Fruit fly (Drosophila melanogaster) whole organism, embryonic: ENCODE data around the gene TwdlW.

Experiments
- Ada2b ChIP-seq: fragments of 200-800 bp; sonication (Bioruptor generic); IDR thresholded peaks from 2 replicates; pipeline ENCODE4 v1.3.6; 2022; ENCODE audit warnings: missing biosample characterization, missing genetic modification characterization
- Aef1 ChIP-seq: fragments of 200-800 bp; sonication (Bioruptor generic); IDR thresholded peaks from 3 replicates; pipeline ENCODE4 v1.3.6; 2022; ENCODE audit warnings: missing biosample characterization, missing genetic modification characterization
- CG10267 ChIP-seq: fragments of 200-800 bp; sonication (Bioruptor generic); optimal IDR thresholded peaks from 2 replicates; lab custom pipeline; 2018; ENCODE audit warnings: missing biosample characterization, mild to moderate bottlenecking, missing genetic modification characterization, moderate library complexity
- CG10543 ChIP-seq: fragments of 200-800 bp; sonication (Bioruptor generic); optimal IDR thresholded peaks from 3 replicates; lab custom pipeline; 2017; ENCODE audit warnings: missing biosample characterization, mild to moderate bottlenecking, missing genetic modification characterization, moderate library complexity
- CG10565 ChIP-seq: fragments of 200-800 bp; sonication (Bioruptor generic); optimal IDR thresholded peaks from 3 replicates; lab custom pipeline; 2016; ENCODE audit warnings: missing biosample characterization, mild to moderate bottlenecking, missing genetic modification characterization
- CG11247 ChIP-seq: fragments of 200-800 bp; sonication (Bioruptor generic); IDR thresholded peaks from 2 replicates; pipeline ENCODE4 v1.3.6; 2022; ENCODE audit warnings: missing biosample characterization, missing genetic modification characterization
- CG13775 ChIP-seq: fragments of 200-800 bp; sonication (Bioruptor generic); optimal IDR thresholded peaks from 3 replicates; lab custom pipeline; 2017; ENCODE audit warnings: missing biosample characterization, mild to moderate bottlenecking, missing genetic modification characterization
- CG14667 ChIP-seq: fragments of 200-800 bp; sonication (Bioruptor generic); IDR thresholded peaks from 2 replicates; pipeline ENCODE4 v1.3.6; 2022; ENCODE audit warnings: missing biosample characterization, missing genetic modification characterization
- CG14965 ChIP-seq: fragments of 200-800 bp; sonication (Bioruptor generic); optimal IDR thresholded peaks from 2 replicates; lab custom pipeline; 2016; ENCODE audit warnings: missing biosample characterization, missing genetic modification characterization, borderline replicate concordance
- CG15073 ChIP-seq: fragments of 200-800 bp; sonication (Bioruptor generic); optimal IDR thresholded peaks from 2 replicates; lab custom pipeline; 2016; ENCODE audit warnings: missing biosample characterization, missing genetic modification characterization
- CG1602 ChIP-seq: fragments of 200-800 bp; sonication (Bioruptor generic); optimal IDR thresholded peaks from 3 replicates; lab custom pipeline; 2016; ENCODE audit warnings: missing biosample characterization, missing genetic modification characterization
- CG17385 ChIP-seq: fragments of 200-800 bp; sonication (Bioruptor generic); optimal IDR thresholded peaks from 3 replicates; lab custom pipeline; 2018; ENCODE audit warnings: missing biosample characterization, mild to moderate bottlenecking, missing genetic modification characterization
- CG18599 ChIP-seq: fragments of 200-800 bp; sonication (Bioruptor generic); optimal IDR thresholded peaks from 3 replicates; lab custom pipeline; 2017; ENCODE audit warnings: missing biosample characterization, missing genetic modification characterization, mild to moderate bottlenecking, moderate library complexity, missing genetic modification reagents
- CG30020 ChIP-seq: fragments of 200-800 bp; optimal IDR thresholded peaks from 2 replicates; lab custom pipeline; 2019; ENCODE audit warnings: missing biosample characterization, mild to moderate bottlenecking, missing genetic modification characterization, moderate library complexity
- CG34422 ChIP-seq: fragments of 200-800 bp; sonication (Bioruptor generic); IDR thresholded peaks from 3 replicates; pipeline ENCODE4 v1.3.6; 2022; ENCODE audit warnings: missing biosample characterization, missing genetic modification characterization
- CG3726 ChIP-seq: fragments of 200-800 bp; sonication (Bioruptor generic); IDR thresholded peaks from 3 replicates; pipeline ENCODE4, ENCODE4 v1.3.6; 2022; ENCODE audit warnings: missing biosample characterization, missing genetic modification characterization
- CG9609 ChIP-seq: fragments of 200-800 bp; sonication (Bioruptor generic); optimal IDR thresholded peaks from 3 replicates; lab custom pipeline; 2016; ENCODE audit warnings: missing biosample characterization, missing genetic modification characterization
- CG9932 ChIP-seq: fragments of 200-800 bp; sonication (Bioruptor generic); IDR thresholded peaks from 2 replicates; pipeline ENCODE4 v1.3.6; 2022; ENCODE audit warnings: missing biosample characterization, missing genetic modification characterization
- D19A ChIP-seq: fragments of 200-800 bp; optimal IDR thresholded peaks from 3 replicates; lab custom pipeline; 2019; ENCODE audit warnings: missing biosample characterization, mild to moderate bottlenecking, missing genetic modification characterization, moderate library complexity
- Ets97D ChIP-seq: fragments of 200-800 bp; sonication (Bioruptor generic); optimal IDR thresholded peaks from 3 replicates; lab custom pipeline; 2016; ENCODE audit warnings: missing biosample characterization, missing genetic modification characterization
- MBD-R2 ChIP-seq: fragments of 200-800 bp; sonication (Bioruptor generic); IDR thresholded peaks from 2 replicates; pipeline ENCODE4 v1.3.6; 2022; ENCODE audit warnings: missing biosample characterization, missing genetic modification characterization
- Med ChIP-seq: fragments of 200-800 bp; sonication (Bioruptor generic); peaks from one replicate; lab custom pipeline; 2016; ENCODE audit warnings: missing biosample characterization, missing genetic modification characterization, mild to moderate bottlenecking, inconsistent platforms, moderate library complexity
- NFAT ChIP-seq: fragments of 200-800 bp; sonication (Bioruptor generic); IDR thresholded peaks from 2 replicates; pipeline ENCODE4 v1.3.6; 2022; ENCODE audit warnings: missing biosample characterization, missing genetic modification characterization
- Oli ChIP-seq: fragments of 200-800 bp; sonication (Bioruptor generic); optimal IDR thresholded peaks from 2 replicates; lab custom pipeline; 2018; ENCODE audit warnings: missing biosample characterization, mild to moderate bottlenecking, missing genetic modification characterization, moderate library complexity
- Sin3A ChIP-seq: fragments of >200 bp; optimal IDR thresholded peaks from 2 replicates; lab custom pipeline; 2018
- Sry-β ChIP-seq: fragments of 200-800 bp; sonication (Bioruptor generic); optimal IDR thresholded peaks from 2 replicates; lab custom pipeline; 2018; ENCODE audit warnings: missing biosample characterization, mild to moderate bottlenecking, missing genetic modification characterization, moderate library complexity
- Trl ChIP-seq, 3 experiments: fragments of >200 bp in 2 of 3; fragments of 200-800 bp in 1 of 3; sonication (Bioruptor generic) in 1 of 3; optimal IDR thresholded peaks; 2 replicates in 1 of 3; 3 replicates in 2 of 3; lab custom pipeline; 2016 to 2017; ENCODE audit warnings: missing biosample characterization in 1 of 3, missing genetic modification characterization in 1 of 3
- bowl ChIP-seq: fragments of 200-800 bp; sonication (Bioruptor generic); IDR thresholded peaks from 2 replicates; pipeline ENCODE4 v1.3.6; 2022; ENCODE audit warnings: missing biosample characterization, missing genetic modification characterization
- corto ChIP-seq: fragments of 200-800 bp; sonication (Bioruptor generic); optimal IDR thresholded peaks from 2 replicates; lab custom pipeline; 2016; ENCODE audit warnings: missing biosample characterization, mild to moderate bottlenecking, missing genetic modification characterization, moderate library complexity
- dpn ChIP-seq, 2 experiments: fragments of 200-800 bp; sonication (Bioruptor generic); optimal IDR thresholded peaks; 3 replicates each; lab custom pipeline; 2016; ENCODE audit warnings: missing biosample characterization in 2 of 2, missing genetic modification characterization in 2 of 2
- esg ChIP-seq: fragments of 200-800 bp; sonication (Bioruptor generic); conservative IDR thresholded peaks from 2 replicates; pipeline ENCODE4 v1.3.6; 2022; ENCODE audit warnings: missing biosample characterization, missing genetic modification characterization
- ham ChIP-seq: fragments of 200-800 bp; sonication (Bioruptor generic); IDR thresholded peaks from 2 replicates; pipeline ENCODE4 v1.3.6; 2022; ENCODE audit warnings: missing biosample characterization, missing genetic modification characterization
- kah ChIP-seq: fragments of 200-800 bp; sonication (Bioruptor generic); optimal IDR thresholded peaks from 2 replicates; lab custom pipeline; 2018; ENCODE audit warnings: missing biosample characterization, mild to moderate bottlenecking, missing genetic modification characterization
- knrl ChIP-seq: fragments of 200-800 bp; sonication (Bioruptor generic); IDR thresholded peaks from 3 replicates; pipeline ENCODE4 v1.3.6; 2022; ENCODE audit warnings: missing biosample characterization, missing genetic modification characterization; ENCODE audit not compliant: partially characterized antibody
- lab ChIP-seq: fragments of 200-800 bp; sonication (Bioruptor generic); optimal IDR thresholded peaks from 3 replicates; lab custom pipeline; 2017; ENCODE audit warnings: missing biosample characterization, missing genetic modification characterization, mild to moderate bottlenecking, moderate library complexity, missing genetic modification reagents
- mld ChIP-seq: fragments of 200-800 bp; sonication (Bioruptor generic); IDR thresholded peaks from 3 replicates; pipeline ENCODE4 v1.3.6; 2022; ENCODE audit warnings: missing biosample characterization, missing genetic modification characterization; ENCODE audit not compliant: partially characterized antibody
- nmo ChIP-seq: fragments of 200-800 bp; sonication (Bioruptor generic); optimal IDR thresholded peaks from 2 replicates; lab custom pipeline; 2018; ENCODE audit warnings: missing biosample characterization, mild to moderate bottlenecking, missing genetic modification characterization, moderate library complexity
- nom ChIP-seq: fragments of 200-800 bp; sonication (Bioruptor generic); optimal IDR thresholded peaks from 2 replicates; lab custom pipeline; 2017; ENCODE audit warnings: missing biosample characterization, missing genetic modification characterization, mild to moderate bottlenecking, moderate library complexity, missing genetic modification reagents
- oc ChIP-seq: fragments of 200-800 bp; sonication (Bioruptor generic); optimal IDR thresholded peaks from 2 replicates; lab custom pipeline; 2018; ENCODE audit warnings: missing biosample characterization, mild to moderate bottlenecking, missing genetic modification characterization, moderate library complexity
- pan ChIP-seq, 4 experiments: fragments of >200 bp in 3 of 4; fragments of 200-800 bp in 1 of 4; sonication (Bioruptor generic) in 1 of 4; optimal IDR thresholded peaks in 3 of 4; IDR thresholded peaks in 1 of 4; 2 replicates each; pipeline versions ENCODE4 v1.3.6 to Lab custom; 2017 to 2022; ENCODE audit warnings: missing biosample characterization in 2 of 4, missing genetic modification characterization in 2 of 4, mixed read lengths in 1 of 4
- pnt ChIP-seq: fragments of 200-800 bp; sonication (Bioruptor generic); optimal IDR thresholded peaks from 3 replicates; lab custom pipeline; 2016; ENCODE audit warnings: missing biosample characterization, missing genetic modification characterization
- row ChIP-seq: fragments of 200-800 bp; sonication (Bioruptor generic); IDR thresholded peaks from 3 replicates; pipeline ENCODE4 v1.3.6; 2022; ENCODE audit warnings: missing biosample characterization, missing genetic modification characterization
- run ChIP-seq: fragments of 200-800 bp; sonication (Bioruptor generic); optimal IDR thresholded peaks from 3 replicates; lab custom pipeline; 2018; ENCODE audit warnings: missing biosample characterization, mild to moderate bottlenecking, missing genetic modification characterization
- sna ChIP-seq: fragments of 200-800 bp; sonication (Bioruptor generic); IDR thresholded peaks from 2 replicates; pipeline ENCODE4 v1.3.6; 2022; ENCODE audit warnings: missing biosample characterization, missing genetic modification characterization; ENCODE audit not compliant: partially characterized antibody
- ssp ChIP-seq: fragments of 200-800 bp; sonication (Bioruptor generic); IDR thresholded peaks from 2 replicates; pipeline ENCODE4 v1.3.6; 2022; ENCODE audit warnings: missing biosample characterization, missing genetic modification characterization
- sug ChIP-seq: fragments of 200-800 bp; optimal IDR thresholded peaks from 2 replicates; lab custom pipeline; 2019; ENCODE audit warnings: missing biosample characterization, mild to moderate bottlenecking, missing genetic modification characterization, moderate library complexity
- trem ChIP-seq: fragments of 200-800 bp; optimal IDR thresholded peaks from 3 replicates; lab custom pipeline; 2019; ENCODE audit warnings: missing biosample characterization, mild to moderate bottlenecking, missing genetic modification characterization, moderate library complexity
- wek ChIP-seq: fragments of 200-800 bp; sonication (Bioruptor generic); optimal IDR thresholded peaks from 3 replicates; lab custom pipeline; 2018; ENCODE audit warnings: missing biosample characterization, mild to moderate bottlenecking, missing genetic modification characterization, moderate library complexity

The TwdlW gene

DNA sequence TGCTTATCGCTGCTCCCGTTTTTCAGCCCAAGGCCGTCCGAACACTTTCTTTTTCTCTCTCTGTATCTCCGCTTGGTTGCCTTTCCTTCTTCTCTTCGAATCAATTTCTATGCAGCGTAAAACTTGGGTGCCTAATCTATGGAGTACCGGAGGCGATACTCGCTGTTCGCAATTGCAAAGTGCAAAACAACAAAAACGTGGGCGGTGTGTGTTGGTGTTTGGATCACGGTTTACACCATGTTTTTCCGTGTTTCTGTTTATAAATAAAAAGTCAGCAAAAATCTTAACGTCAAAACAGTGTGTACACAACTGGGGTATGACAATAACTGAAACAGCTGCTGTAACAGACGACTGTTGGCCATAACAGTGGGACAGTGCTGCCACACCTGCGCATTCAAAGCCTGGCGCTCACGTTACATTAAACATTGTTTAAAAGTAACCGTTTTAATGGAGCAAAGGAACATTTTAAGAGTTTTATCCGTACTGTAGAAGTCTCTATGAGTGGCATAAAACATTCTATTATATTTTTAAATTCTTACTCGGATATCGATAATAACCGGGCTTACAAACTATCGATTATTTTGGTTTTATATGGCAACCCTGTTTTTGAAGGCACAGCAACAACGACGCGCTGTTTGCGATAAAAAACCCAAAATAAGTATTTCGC is 7.0 kb upstream of the TwdlW start, which contains the start of the genes m-cup and Det (continued):
- no peak for TF ChIP-seq mld (GFP tag; lab: Robert Waterston, UW)
- no peak for TF ChIP-seq pnt (GFP tag; lab: Kevin White, UChicago)
- no peak for TF ChIP-seq CG14667 (GFP tag; lab: Robert Waterston, UW)
- TF ChIP-seq NFAT (GFP tag; lab: Robert Waterston, UW) = no peak
- TF ChIP-seq CG30020 = no peak
- peak; percentile 24 for TF ChIP-seq CG10543 (GFP tag; lab: Kevin White, UChicago)
- TF ChIP-seq trem (tag; lab: Kevin White, UChicago) = peak; percentile 71
- peak; percentile 18 for TF ChIP-seq CG18599 (GFP tag; lab: Kevin White, UChicago)
- no peak for TF ChIP-seq nom (GFP tag; lab: Kevin White, UChicago)
- peak; percentile 24 for TF ChIP-seq CG13775 (GFP tag; lab: Kevin White, UChicago)
- no peak for TF ChIP-seq CG17385 (GFP tag; lab: Kevin White, UChicago)
- 0 out of 2 replicates have a peak, but pooled peaks have one; percentile 12 for TF ChIP-seq CG9932 (GFP tag; lab: Robert Waterston, UW)
- TF ChIP-seq sug (tag; lab: Kevin White, UChicago) = peak; percentile 20
- no peak for TF ChIP-seq Ada2b (GFP tag; lab: Robert Waterston, UW)
- peak; percentile 18 for TF ChIP-seq Sry-β
- TF ChIP-seq bowl = no peak
- no peak for TF ChIP-seq pan (optimal IDR thresholded peaks at IDR 0.05; lab: Kevin White, UChicago)
- peak in 1 of 2 experiments; percentile 33 for TF ChIP-seq pan (GFP tag; optimal IDR thresholded peaks at IDR 0.05 in 1 of 2, IDR thresholded peaks at IDR 0.05 in 1 of 2)
- TF ChIP-seq run = no peak
- TF ChIP-seq Oli (tag; lab: Kevin White, UChicago) = no peak
- no peak for TF ChIP-seq CG15073 (GFP tag; lab: Kevin White, UChicago)
- peak; percentile 80 for TF ChIP-seq knrl (GFP tag; lab: Robert Waterston, UW)
- peak; percentile 2 for TF ChIP-seq lab
- TF ChIP-seq CG14965 (GFP tag; lab: Kevin White, UChicago) = no peak
- TF ChIP-seq ssp (GFP tag; lab: Robert Waterston, UW) = no peak
- TF ChIP-seq dpn (GFP tag; optimal IDR thresholded peaks at IDR 0.05; lab: Kevin White, UChicago) = peak in 1 of 2 experiments; percentile 18
- TF ChIP-seq CG11247 (GFP tag; lab: Robert Waterston, UW) = no peak
- TF ChIP-seq oc (tag; lab: Kevin White, UChicago) = no peak
- peak; percentile 68 for TF ChIP-seq MBD-R2 (GFP tag; lab: Robert Waterston, UW)
- no peak for TF ChIP-seq ham (GFP tag; lab: Robert Waterston, UW)
- peak; percentile 74 for TF ChIP-seq Med (GFP tag; lab: Kevin White, UChicago)
- no peak for TF ChIP-seq Trl (optimal IDR thresholded peaks at IDR 0.05; lab: Kevin White, UChicago)
- TF ChIP-seq Trl (GFP tag; optimal IDR thresholded peaks at IDR 0.05; lab: Kevin White, UChicago) = peak; percentile 16
- TF ChIP-seq corto (GFP tag; lab: Kevin White, UChicago) = no peak
- peak; percentile 60 for TF ChIP-seq nmo (GFP tag; lab: Kevin White, UChicago)
- peak; percentile 51 for TF ChIP-seq CG10267 (tag; lab: Kevin White, UChicago)
- peak; percentile 50 for TF ChIP-seq Ets97D (GFP tag; lab: Kevin White, UChicago)
- peak; percentile 51 for TF ChIP-seq row
- TF ChIP-seq CG34422 (GFP tag; lab: Robert Waterston, UW) = peak; percentile 51; the same call in 1 of the 3 replicates
- no peak for TF ChIP-seq CG10565
- peak; percentile 6 for TF ChIP-seq wek
- TF ChIP-seq D19A (tag; lab: Kevin White, UChicago) = no peak
- no peak for TF ChIP-seq esg (GFP tag; lab: Robert Waterston, UW)
- peak; percentile 43; the same call in 1 of the 2 replicates for TF ChIP-seq sna (GFP tag; lab: Robert Waterston, UW)
- TF ChIP-seq kah (GFP tag; lab: Kevin White, UChicago) = no peak
- TF ChIP-seq CG3726 (GFP tag; lab: Robert Waterston, UW) = no peak
- peak; percentile 87 for TF ChIP-seq Sin3A (lab: Kevin White, UChicago)
- no peak for TF ChIP-seq CG9609
- TF ChIP-seq Aef1 (GFP tag; lab: Robert Waterston, UW) = peak; percentile 15; the same call in 1 of the 3 replicates
- no peak for TF ChIP-seq CG1602
